Worm (Caenorhabditis elegans): ENCODE data around the gene sqst-5.

- TF ChIP-seq nhr-76 (tag; optimal IDR thresholded peaks at IDR 0.05) (no peak), elt-1 (tag; optimal IDR thresholded peaks at IDR 0.05; ENCODE audit: borderline replicate concordance, insufficient read depth) (no peak), ceh-43 (GFP tag; optimal IDR thresholded peaks at IDR 0.05) (no peak), nhr-12 (tag; optimal IDR thresholded peaks at IDR 0.05) (no peak), unc-39 (tag; optimal IDR thresholded peaks at IDR 0.05) (no peak), nhr-28 (tag; optimal IDR thresholded peaks at IDR 0.05) (no peak), nhr-2 (tag; optimal IDR thresholded peaks at IDR 0.05) (no peak), tbx-8 (GFP tag; optimal IDR thresholded peaks at IDR 0.05) (no peak), hlh-1 (tag; optimal IDR thresholded peaks at IDR 0.05) (no peak), snpc-4 (tag; optimal IDR thresholded peaks at IDR 0.05) (no peak), elt-3 (tag; optimal IDR thresholded peaks at IDR 0.05) (no peak)
These were observed 15.8 kb downstream of the sqst-5 start for ce11 chrIII:131627-132026.
